Worm (Caenorhabditis elegans) whole organism, late embryonic: Measurements from ENCODE around the gene bus-4.

ENCODE experiments used
- C08G9.2 ChIP-seq: sonication (generic microtip); optimal IDR thresholded peaks from 2 replicates; lab custom pipeline; 2016; ENCODE audit warnings: mild to moderate bottlenecking, missing genetic modification characterization, moderate library complexity, missing compliant biosample characterization
- C38D4.7 ChIP-seq: fragments of 200-800 bp; sonication (Bioruptor generic); optimal IDR thresholded peaks from 2 replicates; lab custom pipeline; 2018; ENCODE audit warnings: mild to moderate bottlenecking, missing genetic modification characterization, moderate library complexity, missing compliant biosample characterization
- K09A11.1 ChIP-seq: sonication (generic microtip); optimal IDR thresholded peaks from 2 replicates; lab custom pipeline; 2017; ENCODE audit warnings: antibody characterized with exemption, mild to moderate bottlenecking, missing genetic modification characterization, missing compliant biosample characterization; ENCODE audit not compliant: insufficient read depth
- ceh-14 ChIP-seq: sonication (generic microtip); optimal IDR thresholded peaks from 2 replicates; lab custom pipeline; 2016; ENCODE audit warnings: missing genotype, missing genetic modification characterization, missing compliant biosample characterization
- ceh-19 ChIP-seq: fragments of 200-800 bp; sonication (Bioruptor generic); optimal IDR thresholded peaks from 2 replicates; lab custom pipeline; 2018; ENCODE audit warnings: mild to moderate bottlenecking, missing genetic modification characterization, missing compliant biosample characterization
- ceh-2 ChIP-seq: sonication (generic microtip); optimal IDR thresholded peaks from 2 replicates; lab custom pipeline; 2016; ENCODE audit warnings: missing genotype, missing genetic modification characterization, missing compliant biosample characterization
- ceh-22 ChIP-seq: sonication (generic microtip); optimal IDR thresholded peaks from 2 replicates; lab custom pipeline; 2017; ENCODE audit warnings: missing biosample characterization, missing genetic modification characterization
- ceh-24 ChIP-seq: sonication (generic microtip); optimal IDR thresholded peaks from 2 replicates; lab custom pipeline; 2016; ENCODE audit warnings: mild to moderate bottlenecking, missing genetic modification characterization, missing compliant biosample characterization
- ceh-30 ChIP-seq: fragments of 150-350 bp; optimal IDR thresholded peaks from 2 replicates; lab custom pipeline; 2014; ENCODE audit warnings: missing biosample characterization, missing genetic modification characterization
- ceh-31 ChIP-seq: sonication (generic microtip); optimal IDR thresholded peaks from 2 replicates; lab custom pipeline; 2016; ENCODE audit warnings: missing genetic modification characterization, missing compliant biosample characterization
- ceh-45 ChIP-seq: fragments of 200-800 bp; sonication (Bioruptor generic); IDR thresholded peaks from 2 replicates; pipeline ENCODE4 v1.3.6; 2022; ENCODE audit warnings: missing genetic modification reagents, missing genetic modification characterization, missing compliant biosample characterization
- ceh-48 ChIP-seq: sonication (generic microtip); optimal IDR thresholded peaks from 2 replicates; lab custom pipeline; 2016; ENCODE audit warnings: missing genetic modification characterization, inconsistent platforms, missing compliant biosample characterization
- che-1 ChIP-seq: sonication (generic microtip); optimal IDR thresholded peaks from 2 replicates; lab custom pipeline; 2016; ENCODE audit warnings: mild to moderate bottlenecking, missing genetic modification characterization, missing compliant biosample characterization
- dmd-4 ChIP-seq: sonication (generic microtip); optimal IDR thresholded peaks from 2 replicates; lab custom pipeline; 2016; ENCODE audit warnings: borderline replicate concordance, missing genetic modification characterization, missing compliant biosample characterization
- elt-2 ChIP-seq: sonication (generic microtip); optimal IDR thresholded peaks from 2 replicates; lab custom pipeline; 2016; ENCODE audit warnings: missing genetic modification reagents, missing genetic modification characterization, missing compliant biosample characterization
- elt-4 ChIP-seq: sonication (generic microtip); optimal IDR thresholded peaks from 2 replicates; lab custom pipeline; 2016; ENCODE audit warnings: missing genetic modification characterization, missing compliant biosample characterization
- ets-4 ChIP-seq: sonication (generic microtip); optimal IDR thresholded peaks from 2 replicates; lab custom pipeline; 2016; ENCODE audit warnings: missing genetic modification characterization, missing compliant biosample characterization
- eyg-1 ChIP-seq: sonication (generic microtip); optimal IDR thresholded peaks from 2 replicates; lab custom pipeline; 2016; ENCODE audit warnings: missing genotype, missing genetic modification characterization, missing compliant biosample characterization
- fax-1 ChIP-seq: sonication (generic microtip); optimal IDR thresholded peaks from 2 replicates; lab custom pipeline; 2016; ENCODE audit warnings: missing genotype, missing genetic modification characterization, missing compliant biosample characterization
- fkh-10 ChIP-seq: fragments of 150-350 bp; optimal IDR thresholded peaks from 2 replicates; lab custom pipeline; 2014; ENCODE audit warnings: missing biosample characterization, missing genetic modification reagents, missing genetic modification characterization
- gmeb-2 ChIP-seq: sonication (generic microtip); optimal IDR thresholded peaks from 2 replicates; lab custom pipeline; 2016; ENCODE audit warnings: missing genetic modification characterization, inconsistent platforms, missing compliant biosample characterization
- hlh-13 ChIP-seq: fragments of 200-800 bp; sonication (Bioruptor generic); optimal IDR thresholded peaks from 2 replicates; lab custom pipeline; 2018; ENCODE audit warnings: mild to moderate bottlenecking, missing genetic modification characterization, missing compliant biosample characterization
- hlh-15 ChIP-seq: sonication (generic microtip); optimal IDR thresholded peaks from 2 replicates; lab custom pipeline; 2016; ENCODE audit warnings: missing genetic modification characterization, missing compliant biosample characterization
- hlh-6 ChIP-seq: sonication (generic microtip); optimal IDR thresholded peaks from 2 replicates; lab custom pipeline; 2016; ENCODE audit warnings: missing genotype, missing genetic modification characterization, missing compliant biosample characterization
- hlh-8 ChIP-seq: sonication (generic microtip); optimal IDR thresholded peaks from 2 replicates; lab custom pipeline; 2016; ENCODE audit warnings: missing genotype, missing genetic modification characterization, missing compliant biosample characterization
- lin-11 ChIP-seq: fragments of 200-800 bp; sonication (Bioruptor generic); optimal IDR thresholded peaks from 2 replicates; lab custom pipeline; 2018; ENCODE audit warnings: mild to moderate bottlenecking, missing genetic modification characterization, missing compliant biosample characterization
- madf-2 ChIP-seq: sonication (generic microtip); optimal IDR thresholded peaks from 2 replicates; lab custom pipeline; 2017; ENCODE audit warnings: missing genetic modification characterization, missing compliant biosample characterization
- mec-3 ChIP-seq: sonication (generic microtip); optimal IDR thresholded peaks from 2 replicates; lab custom pipeline; 2016; ENCODE audit warnings: borderline replicate concordance, missing genetic modification characterization, missing compliant biosample characterization
- nfya-1 ChIP-seq: sonication (generic microtip); optimal IDR thresholded peaks from 2 replicates; lab custom pipeline; 2017; ENCODE audit warnings: missing genetic modification characterization, mild to moderate bottlenecking, missing compliant biosample characterization, antibody characterized with exemption, moderate library complexity
- npax-4 ChIP-seq: sonication (generic microtip); optimal IDR thresholded peaks from 2 replicates; lab custom pipeline; 2016; ENCODE audit warnings: missing genetic modification characterization, missing compliant biosample characterization
- odd-2 ChIP-seq: sonication (generic microtip); optimal IDR thresholded peaks from 2 replicates; lab custom pipeline; 2017; ENCODE audit warnings: antibody characterized with exemption, mild to moderate bottlenecking, missing genetic modification characterization, missing compliant biosample characterization
- pax-1 ChIP-seq: fragments of 150-350 bp; optimal IDR thresholded peaks from 2 replicates; lab custom pipeline; 2014; ENCODE audit warnings: missing biosample characterization, missing genetic modification characterization
- pha-4 ChIP-seq: fragments of 150-350 bp; optimal IDR thresholded peaks from 2 replicates; lab custom pipeline; 2018; ENCODE audit warnings: missing biosample characterization, missing genetic modification reagents, missing genetic modification characterization
- pqm-1 ChIP-seq: sonication (generic microtip); optimal IDR thresholded peaks from 2 replicates; lab custom pipeline; 2016; ENCODE audit warnings: missing genetic modification characterization, missing compliant biosample characterization
- pros-1 ChIP-seq: fragments of 150-350 bp; optimal IDR thresholded peaks from 2 replicates; lab custom pipeline; 2014; ENCODE audit warnings: missing biosample characterization, missing genetic modification reagents, missing genetic modification characterization
- ref-2 ChIP-seq: sonication (generic microtip); optimal IDR thresholded peaks from 2 replicates; lab custom pipeline; 2016; ENCODE audit warnings: missing genetic modification characterization, missing compliant biosample characterization
- rnt-1 ChIP-seq: sonication (generic microtip); optimal IDR thresholded peaks from 2 replicates; lab custom pipeline; 2016; ENCODE audit warnings: missing genetic modification characterization, missing compliant biosample characterization
- sdc-2 ChIP-seq: sonication (generic microtip); optimal IDR thresholded peaks from 2 replicates; lab custom pipeline; 2016; ENCODE audit warnings: missing genotype, missing genetic modification characterization, missing compliant biosample characterization
- sox-2 ChIP-seq: fragments of 200-800 bp; sonication (Bioruptor generic); IDR thresholded peaks from 2 replicates; pipeline ENCODE4 v1.3.6; 2022; ENCODE audit warnings: missing genetic modification reagents, missing genetic modification characterization, missing compliant biosample characterization
- sox-4 ChIP-seq: sonication (generic microtip); optimal IDR thresholded peaks from 2 replicates; lab custom pipeline; 2017; ENCODE audit warnings: mild to moderate bottlenecking, missing genetic modification characterization, inconsistent platforms, missing compliant biosample characterization
- syd-9 ChIP-seq: sonication (generic microtip); optimal IDR thresholded peaks from 2 replicates; lab custom pipeline; 2016; ENCODE audit warnings: mild to moderate bottlenecking, missing genetic modification characterization, moderate library complexity, missing compliant biosample characterization
- tbx-2 ChIP-seq: sonication (generic microtip); optimal IDR thresholded peaks from 2 replicates; lab custom pipeline; 2016; ENCODE audit warnings: missing genetic modification characterization, missing compliant biosample characterization
- tbx-7 ChIP-seq: sonication (generic microtip); optimal IDR thresholded peaks from 2 replicates; lab custom pipeline; 2016; ENCODE audit warnings: missing genotype, missing genetic modification characterization, missing compliant biosample characterization
- ttx-3 ChIP-seq: sonication (generic microtip); optimal IDR thresholded peaks from 2 replicates; lab custom pipeline; 2016; ENCODE audit warnings: missing genetic modification reagents, missing genetic modification characterization, missing compliant biosample characterization
- unc-3 ChIP-seq, 2 experiments: fragments of 200-800 bp in 1 of 2; sonication (Bioruptor generic) in 1 of 2; sonication (generic microtip) in 1 of 2; conservative IDR thresholded peaks in 1 of 2; optimal IDR thresholded peaks in 1 of 2; 2 replicates each; pipeline versions ENCODE4 v1.3.6 to Lab custom; 2016 to 2022; ENCODE audit warnings: missing compliant biosample characterization in 2 of 2, missing genetic modification characterization in 2 of 2, missing genetic modification reagents in 1 of 2
- unc-42 ChIP-seq: sonication (generic microtip); optimal IDR thresholded peaks from 2 replicates; lab custom pipeline; 2016; ENCODE audit warnings: missing genotype, missing genetic modification characterization, missing compliant biosample characterization
- unc-86 ChIP-seq: sonication (generic microtip); optimal IDR thresholded peaks from 2 replicates; lab custom pipeline; 2016; ENCODE audit warnings: missing genetic modification characterization, missing compliant biosample characterization
- zip-5 ChIP-seq: sonication (generic microtip); optimal IDR thresholded peaks from 2 replicates; lab custom pipeline; 2016; ENCODE audit warnings: missing genetic modification characterization, missing compliant biosample characterization
- ztf-16 ChIP-seq: sonication (generic microtip); optimal IDR thresholded peaks from 2 replicates; lab custom pipeline; 2017; ENCODE audit warnings: missing genetic modification characterization, missing compliant biosample characterization

bus-4 gene

ce11 chrIV:4649460-4649859 is 38.6 kb upstream of the bus-4 start, which contains the start of gene F29B9.7:
TSS of gene F29B9.7 (plus strand) at chrIV:4649760.
- no peak for TF ChIP-seq sox-2
- no peak for TF ChIP-seq pha-4
- no peak for TF ChIP-seq pax-1 (tag; lab: Kevin White, UChicago)
- TF ChIP-seq zip-5 (tag; lab: Kevin White, UChicago): no peak
- no peak for TF ChIP-seq hlh-13 (GFP tag; lab: Kevin White, UChicago)
- TF ChIP-seq K09A11.1: no peak
- no peak for TF ChIP-seq unc-42
- no peak for TF ChIP-seq C08G9.2 (tag; lab: Kevin White, UChicago)
- TF ChIP-seq gmeb-2: no peak
- TF ChIP-seq che-1 (tag; lab: Kevin White, UChicago): no peak
- no peak for TF ChIP-seq lin-11
- TF ChIP-seq mec-3 (tag; lab: Kevin White, UChicago): no peak
- no peak for TF ChIP-seq ceh-48 (tag; lab: Kevin White, UChicago)
- no peak for TF ChIP-seq pros-1 (tag; lab: Kevin White, UChicago)
- no peak for TF ChIP-seq sox-4 (tag; lab: Kevin White, UChicago)
- TF ChIP-seq madf-2 (tag; lab: Kevin White, UChicago): no peak
- no peak for TF ChIP-seq elt-4 (tag; lab: Kevin White, UChicago)
- no peak for TF ChIP-seq ceh-22 (tag; lab: Kevin White, UChicago)
- TF ChIP-seq, all 69 proteins: peak for 0

- TF ChIP-seq tbx-7 (tag; lab: Kevin White, UChicago): no peak
- peak; percentile 36 for TF ChIP-seq unc-42
- peak; percentile 32 for TF ChIP-seq tbx-2 (tag; lab: Kevin White, UChicago)
- TF ChIP-seq ceh-2 (tag; lab: Kevin White, UChicago): no peak
- TF ChIP-seq hlh-8 (tag; lab: Kevin White, UChicago): no peak
- no peak for TF ChIP-seq hlh-15 (tag; lab: Kevin White, UChicago)
- peak; percentile 15 for TF ChIP-seq ttx-3 (tag; lab: Kevin White, UChicago)
- no peak for TF ChIP-seq ztf-16 (tag; lab: Kevin White, UChicago)
- peak; percentile 42 for TF ChIP-seq nfya-1 (tag; lab: Kevin White, UChicago)
- TF ChIP-seq fkh-10 (GFP tag; lab: Kevin White, UChicago): no peak
- TF ChIP-seq sdc-2 (tag; lab: Kevin White, UChicago): no peak
- TF ChIP-seq mec-3 (tag; lab: Kevin White, UChicago): no peak
- no peak for TF ChIP-seq gmeb-2
- no peak for TF ChIP-seq unc-3 (GFP tag; conservative IDR thresholded peaks at IDR 0.05; lab: Robert Waterston, UW)
- no peak for TF ChIP-seq unc-3 (tag; optimal IDR thresholded peaks at IDR 0.05; lab: Kevin White, UChicago)
- no peak for TF ChIP-seq fax-1 (tag; lab: Kevin White, UChicago)
- no peak for TF ChIP-seq che-1 (tag; lab: Kevin White, UChicago)
- no peak for TF ChIP-seq elt-4 (tag; lab: Kevin White, UChicago)
- TF ChIP-seq K09A11.1: no peak
- TF ChIP-seq dmd-4 (tag; lab: Kevin White, UChicago): no peak
- TF ChIP-seq ref-2: peak; percentile 45
- no peak for TF ChIP-seq sox-2
- no peak for TF ChIP-seq ets-4 (tag; lab: Kevin White, UChicago)
- no peak for TF ChIP-seq ceh-45 (GFP tag; lab: Robert Waterston, UW)
- TF ChIP-seq unc-86 (tag; lab: Kevin White, UChicago): no peak
- no peak for TF ChIP-seq eyg-1 (tag; lab: Kevin White, UChicago)
- peak; percentile 96 for TF ChIP-seq ceh-48 (tag; lab: Kevin White, UChicago)
- no peak for TF ChIP-seq npax-4 (tag; lab: Kevin White, UChicago)
- no peak for TF ChIP-seq hlh-6 (tag; lab: Kevin White, UChicago)
- TF ChIP-seq odd-2 (tag; lab: Kevin White, UChicago): no peak
- TF ChIP-seq pqm-1 (tag; lab: Kevin White, UChicago): no peak
- TF ChIP-seq ceh-24 (tag; lab: Kevin White, UChicago): no peak
- TF ChIP-seq pha-4: no peak
- no peak for TF ChIP-seq ceh-19 (GFP tag; lab: Kevin White, UChicago)
- peak; percentile 35 for TF ChIP-seq ceh-14
- no peak for TF ChIP-seq ceh-30
- TF ChIP-seq ceh-31 (tag; lab: Kevin White, UChicago): peak; percentile 60
- peak; percentile 36 for TF ChIP-seq madf-2 (tag; lab: Kevin White, UChicago)
- no peak for TF ChIP-seq rnt-1
- no peak for TF ChIP-seq zip-5 (tag; lab: Kevin White, UChicago)
- no peak for TF ChIP-seq syd-9 (tag; lab: Kevin White, UChicago)
- peak; percentile 64 for TF ChIP-seq elt-2
- TF ChIP-seq lin-11: no peak
- TF ChIP-seq C38D4.7 (GFP tag; lab: Kevin White, UChicago): no peak
- no peak for TF ChIP-seq pax-1 (tag; lab: Kevin White, UChicago)
These were observed 37.4 kb upstream of the bus-4 start, which contains the start of gene ubc-9 for ce11 chrIV:4650624-4651094. TSS of gene ubc-9 (plus strand) at chrIV:4651044.
